Fruit fly (Drosophila melanogaster) whole organism, embryonic: Measurements from ENCODE around the gene CG32032.

ENCODE experiments used
- Adf1 ChIP-seq: fragments of 200-800 bp; sonication (Bioruptor generic); IDR thresholded peaks from 2 replicates; pipeline ENCODE4 v1.3.6; 2022; ENCODE audit warnings: missing biosample characterization, missing genetic modification characterization
- Atf6 ChIP-seq: fragments of 200-800 bp; sonication (Bioruptor generic); IDR thresholded peaks from 2 replicates; pipeline ENCODE4 v1.3.6; 2022; ENCODE audit warnings: missing biosample characterization, missing genetic modification characterization
- Bdp1 ChIP-seq: fragments of 200-800 bp; sonication (Bioruptor generic); optimal IDR thresholded peaks from 3 replicates; lab custom pipeline; 2016; ENCODE audit warnings: missing biosample characterization, missing genetic modification characterization
- CG10565 ChIP-seq: fragments of 200-800 bp; sonication (Bioruptor generic); optimal IDR thresholded peaks from 3 replicates; lab custom pipeline; 2016; ENCODE audit warnings: missing biosample characterization, mild to moderate bottlenecking, missing genetic modification characterization
- CG11085 ChIP-seq: fragments of 200-800 bp; sonication (Bioruptor generic); IDR thresholded peaks from 2 replicates; pipeline ENCODE4 v1.3.6; 2022; ENCODE audit warnings: missing biosample characterization, missing genetic modification characterization
- CG11456 ChIP-seq: fragments of 200-800 bp; sonication (Bioruptor generic); IDR thresholded peaks from 3 replicates; pipeline ENCODE4 v1.3.6; 2022; ENCODE audit warnings: missing biosample characterization, missing genetic modification characterization
- CG11560 ChIP-seq: fragments of 200-800 bp; sonication (Bioruptor generic); IDR thresholded peaks from 3 replicates; pipeline ENCODE4 v1.3.6; 2022; ENCODE audit warnings: missing biosample characterization, missing genetic modification characterization
- CG14965 ChIP-seq: fragments of 200-800 bp; sonication (Bioruptor generic); optimal IDR thresholded peaks from 2 replicates; lab custom pipeline; 2016; ENCODE audit warnings: missing biosample characterization, missing genetic modification characterization, borderline replicate concordance
- CG16813 ChIP-seq: fragments of 200-800 bp; sonication (Bioruptor generic); IDR thresholded peaks from 3 replicates; pipeline ENCODE4 v1.3.6; 2022; ENCODE audit warnings: missing biosample characterization, missing genetic modification characterization; ENCODE audit not compliant: partially characterized antibody
- CG16863 ChIP-seq: fragments of 200-800 bp; sonication (Bioruptor generic); optimal IDR thresholded peaks from 3 replicates; lab custom pipeline; 2016; ENCODE audit warnings: missing biosample characterization, missing genetic modification characterization
- CG30403 ChIP-seq: fragments of 200-800 bp; sonication (Bioruptor generic); optimal IDR thresholded peaks from 3 replicates; lab custom pipeline; 2016; ENCODE audit warnings: missing biosample characterization, missing genetic modification characterization
- CG3726 ChIP-seq: fragments of 200-800 bp; sonication (Bioruptor generic); IDR thresholded peaks from 3 replicates; pipeline ENCODE4, ENCODE4 v1.3.6; 2022; ENCODE audit warnings: missing biosample characterization, missing genetic modification characterization
- CG4424 ChIP-seq: fragments of 200-800 bp; sonication (Bioruptor generic); optimal IDR thresholded peaks from 3 replicates; lab custom pipeline; 2016; ENCODE audit warnings: missing biosample characterization, missing genetic modification characterization
- CG6254 ChIP-seq: fragments of 200-800 bp; sonication (Bioruptor generic); optimal IDR thresholded peaks from 3 replicates; lab custom pipeline; 2017; ENCODE audit warnings: mild to moderate bottlenecking, missing biosample characterization, missing genetic modification reagents, missing genetic modification characterization
- CG7372 ChIP-seq: fragments of 200-800 bp; sonication (Bioruptor generic); IDR thresholded peaks from 2 replicates; pipeline ENCODE4 v1.3.6; 2022; ENCODE audit warnings: missing biosample characterization, missing genetic modification characterization
- Camta ChIP-seq: fragments of 200-800 bp; sonication (Bioruptor generic); optimal IDR thresholded peaks from 2 replicates; lab custom pipeline; 2016; ENCODE audit warnings: missing biosample characterization, missing genetic modification characterization
- D ChIP-seq, 2 experiments: fragments of 200-800 bp in 1 of 2; fragments of >200 bp in 1 of 2; sonication (Bioruptor generic) in 1 of 2; optimal IDR thresholded peaks; 2 replicates in 1 of 2; 3 replicates in 1 of 2; lab custom pipeline; 2017; ENCODE audit warnings: mild to moderate bottlenecking in 1 of 2, missing biosample characterization in 1 of 2, missing genetic modification characterization in 1 of 2, missing genetic modification reagents in 1 of 2
- Dip3 ChIP-seq: fragments of 200-800 bp; sonication (Bioruptor generic); optimal IDR thresholded peaks from 3 replicates; lab custom pipeline; 2016; ENCODE audit warnings: missing biosample characterization, missing genetic modification characterization
- HLH3B ChIP-seq: fragments of 200-800 bp; sonication (Bioruptor generic); IDR thresholded peaks from 2 replicates; pipeline ENCODE4 v1.3.6; 2022; ENCODE audit warnings: missing biosample characterization, missing genetic modification characterization
- Lim3 ChIP-seq: fragments of 200-800 bp; sonication (Bioruptor generic); IDR thresholded peaks from 2 replicates; pipeline ENCODE4 v1.3.6; 2022; ENCODE audit warnings: missing biosample characterization, missing genetic modification characterization
- Med ChIP-seq: fragments of 200-800 bp; sonication (Bioruptor generic); peaks from one replicate; lab custom pipeline; 2016; ENCODE audit warnings: missing biosample characterization, missing genetic modification characterization, mild to moderate bottlenecking, inconsistent platforms, moderate library complexity
- Mes4 ChIP-seq: fragments of 200-800 bp; sonication (Bioruptor generic); optimal IDR thresholded peaks from 2 replicates; lab custom pipeline; 2016; ENCODE audit warnings: missing biosample characterization, missing genetic modification characterization
- NC2β ChIP-seq: fragments of 200-800 bp; sonication (Bioruptor generic); optimal IDR thresholded peaks from 2 replicates; lab custom pipeline; 2016; ENCODE audit warnings: missing biosample characterization, missing genetic modification characterization
- Neu2 ChIP-seq: fragments of 200-800 bp; sonication (Bioruptor generic); optimal IDR thresholded peaks from 3 replicates; lab custom pipeline; 2016; ENCODE audit warnings: missing biosample characterization, missing genetic modification characterization, borderline replicate concordance
- Nf-YC ChIP-seq: fragments of 200-800 bp; optimal IDR thresholded peaks from 3 replicates; lab custom pipeline; 2019; ENCODE audit warnings: missing biosample characterization, mild to moderate bottlenecking, missing genetic modification characterization, moderate library complexity
- Ravus ChIP-seq: fragments of 200-800 bp; sonication (Bioruptor generic); IDR thresholded peaks from 2 replicates; pipeline ENCODE4 v1.3.6; 2022; ENCODE audit warnings: missing biosample characterization, missing genetic modification characterization
- Rfx ChIP-seq: fragments of 200-800 bp; sonication (Bioruptor generic); IDR thresholded peaks from 2 replicates; pipeline ENCODE4 v1.3.6; 2022; ENCODE audit warnings: missing biosample characterization, missing genetic modification characterization
- al ChIP-seq: fragments of 200-800 bp; sonication (Bioruptor generic); IDR thresholded peaks from 2 replicates; pipeline ENCODE4 v1.3.6; 2022; ENCODE audit warnings: missing biosample characterization, missing genetic modification characterization
- cg ChIP-seq: fragments of 200-800 bp; sonication (Bioruptor generic); optimal IDR thresholded peaks from 3 replicates; lab custom pipeline; 2019; ENCODE audit warnings: missing biosample characterization, mild to moderate bottlenecking, missing genetic modification characterization, moderate library complexity
- crc ChIP-seq: fragments of 200-800 bp; sonication (Bioruptor generic); optimal IDR thresholded peaks from 2 replicates; lab custom pipeline; 2016; ENCODE audit warnings: missing biosample characterization, missing genetic modification characterization
- dm ChIP-seq: fragments of 200-800 bp; sonication (Bioruptor generic); optimal IDR thresholded peaks from 3 replicates; lab custom pipeline; 2016; ENCODE audit warnings: missing biosample characterization, missing genetic modification characterization
- en ChIP-seq: fragments of 200-800 bp; sonication (Bioruptor generic); optimal IDR thresholded peaks from 2 replicates; lab custom pipeline; 2016; ENCODE audit warnings: missing biosample characterization, missing genetic modification characterization
- eve ChIP-seq, 2 experiments: fragments of >200 bp; optimal IDR thresholded peaks; 2 replicates each; lab custom pipeline; 2017; ENCODE audit warnings: missing biosample characterization in 2 of 2, missing genetic modification characterization in 2 of 2
- fd96Cb ChIP-seq: fragments of 200-800 bp; sonication (Bioruptor generic); optimal IDR thresholded peaks from 2 replicates; lab custom pipeline; 2018; ENCODE audit warnings: missing biosample characterization, mild to moderate bottlenecking, missing genetic modification characterization, moderate library complexity
- fru ChIP-seq: fragments of >200 bp; optimal IDR thresholded peaks from 2 replicates; lab custom pipeline; 2017
- hbn ChIP-seq: fragments of 200-800 bp; sonication (Bioruptor generic); IDR thresholded peaks from 2 replicates; pipeline ENCODE4 v1.3.6; 2022; ENCODE audit warnings: missing biosample characterization, missing genetic modification characterization; ENCODE audit not compliant: partially characterized antibody
- knrl ChIP-seq: fragments of 200-800 bp; sonication (Bioruptor generic); IDR thresholded peaks from 3 replicates; pipeline ENCODE4 v1.3.6; 2022; ENCODE audit warnings: missing biosample characterization, missing genetic modification characterization; ENCODE audit not compliant: partially characterized antibody
- lilli ChIP-seq: fragments of 200-800 bp; sonication (Bioruptor generic); optimal IDR thresholded peaks from 3 replicates; lab custom pipeline; 2016; ENCODE audit warnings: missing biosample characterization, missing genetic modification characterization
- maf-S ChIP-seq: fragments of 200-800 bp; sonication (Bioruptor generic); optimal IDR thresholded peaks from 2 replicates; lab custom pipeline; 2016; ENCODE audit warnings: missing biosample characterization, missing genetic modification characterization
- nom ChIP-seq: fragments of 200-800 bp; sonication (Bioruptor generic); optimal IDR thresholded peaks from 2 replicates; lab custom pipeline; 2017; ENCODE audit warnings: missing biosample characterization, missing genetic modification characterization, mild to moderate bottlenecking, moderate library complexity, missing genetic modification reagents
- pan ChIP-seq, 4 experiments: fragments of >200 bp in 3 of 4; fragments of 200-800 bp in 1 of 4; sonication (Bioruptor generic) in 1 of 4; optimal IDR thresholded peaks in 3 of 4; IDR thresholded peaks in 1 of 4; 2 replicates each; pipeline versions ENCODE4 v1.3.6 to Lab custom; 2017 to 2022; ENCODE audit warnings: missing biosample characterization in 2 of 4, missing genetic modification characterization in 2 of 4, mixed read lengths in 1 of 4
- phol ChIP-seq: fragments of 200-800 bp; sonication (Bioruptor generic); optimal IDR thresholded peaks from 3 replicates; lab custom pipeline; 2018; ENCODE audit warnings: missing biosample characterization, mild to moderate bottlenecking, missing genetic modification characterization, moderate library complexity
- sc ChIP-seq, 3 experiments: fragments of >200 bp in 2 of 3; fragments of 200-800 bp in 1 of 3; sonication (Bioruptor generic) in 1 of 3; optimal IDR thresholded peaks; 2 replicates in 2 of 3; 3 replicates in 1 of 3; lab custom pipeline; 2017; ENCODE audit warnings: mild to moderate bottlenecking in 1 of 3, missing biosample characterization in 1 of 3, missing genetic modification characterization in 1 of 3, missing genetic modification reagents in 1 of 3
- tin ChIP-seq: fragments of 200-800 bp; sonication (Bioruptor generic); optimal IDR thresholded peaks from 3 replicates; lab custom pipeline; 2016; ENCODE audit warnings: missing biosample characterization, missing genetic modification characterization
- toy ChIP-seq: fragments of 200-800 bp; sonication (Bioruptor generic); IDR thresholded peaks from 2 replicates; pipeline ENCODE4 v1.3.6; 2022; ENCODE audit warnings: missing biosample characterization, missing genetic modification characterization
- wdn ChIP-seq: fragments of 200-800 bp; sonication (Bioruptor generic); IDR thresholded peaks from 2 replicates; pipeline ENCODE4 v1.3.6; 2022; ENCODE audit warnings: missing biosample characterization, missing genetic modification characterization
- wek ChIP-seq: fragments of 200-800 bp; sonication (Bioruptor generic); optimal IDR thresholded peaks from 3 replicates; lab custom pipeline; 2018; ENCODE audit warnings: missing biosample characterization, mild to moderate bottlenecking, missing genetic modification characterization, moderate library complexity
- yki ChIP-seq: fragments of >200 bp; optimal IDR thresholded peaks from 3 replicates; lab custom pipeline; 2018

Gene CG32032

DNA sequence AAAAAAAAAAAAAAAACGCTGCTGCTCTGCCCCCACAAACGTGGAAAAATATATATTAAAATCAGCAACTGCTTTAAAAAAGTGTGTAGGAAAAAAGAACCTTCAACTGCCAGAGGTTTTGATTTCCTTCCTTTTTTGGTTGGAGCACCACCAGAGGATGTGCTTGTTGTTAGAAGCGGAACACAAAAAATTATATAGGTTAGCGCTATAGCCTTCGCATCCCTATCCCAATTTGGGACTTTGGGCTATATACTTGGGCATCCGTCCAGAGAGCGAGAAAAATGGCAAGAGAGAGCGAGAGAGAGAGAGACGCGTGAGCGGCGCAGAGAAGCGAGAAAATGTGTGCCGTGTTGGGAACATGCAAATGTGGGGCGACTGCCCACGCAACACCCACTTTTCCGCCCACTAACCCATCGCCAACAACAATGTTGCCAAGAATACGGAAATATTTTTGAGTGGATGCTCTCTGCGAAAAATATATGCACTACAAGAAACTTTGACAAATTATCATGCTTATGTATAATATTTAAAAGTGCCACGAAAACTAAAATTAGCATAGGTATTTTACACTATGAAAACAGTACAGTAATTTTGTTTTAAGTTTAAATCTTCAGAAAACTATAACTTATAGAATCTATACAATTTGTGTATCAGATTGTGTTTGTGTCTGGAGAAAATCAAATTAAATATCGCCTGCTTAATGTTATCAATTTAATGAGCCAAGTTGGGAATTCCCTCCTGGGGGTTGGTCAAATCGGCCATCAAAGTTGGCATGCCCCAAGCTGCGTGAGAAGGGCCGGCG is 34.2 kb downstream of the CG32032 start (continued):
- TF ChIP-seq CG4424 (GFP tag; lab: Kevin White, UChicago) (no peak), CG16813 (no peak), HLH3B (GFP tag; lab: Robert Waterston, UW) (0 out of 2 replicates have a peak, but pooled peaks have one; percentile 42), Camta (peak; percentile 34), CG14965 (GFP tag; lab: Kevin White, UChicago) (no peak), Bdp1 (GFP tag; lab: Kevin White, UChicago) (peak; percentile 39), phol (tag; lab: Kevin White, UChicago) (peak; percentile 36), Lim3 (no peak), tin (GFP tag; lab: Kevin White, UChicago) (no peak), wek (GFP tag; lab: Kevin White, UChicago) (no peak), D (optimal IDR thresholded peaks at IDR 0.05; lab: Kevin White, UChicago) (no peak), D (GFP tag; optimal IDR thresholded peaks at IDR 0.05; lab: Kevin White, UChicago) (no peak), fd96Cb (tag; lab: Kevin White, UChicago) (peak; percentile 21), eve (GFP tag; optimal IDR thresholded peaks at IDR 0.05; lab: Kevin White, UChicago) (peak in 1 of 2 experiments; percentile 41), nom (GFP tag; lab: Kevin White, UChicago) (no peak), Atf6 (GFP tag; lab: Robert Waterston, UW) (0 out of 2 replicates have a peak, but pooled peaks have one; percentile 39), en (no peak), NC2β (GFP tag; lab: Kevin White, UChicago) (no peak), Neu2 (GFP tag; lab: Kevin White, UChicago) (no peak), Nf-YC (tag; lab: Kevin White, UChicago) (peak; percentile 51), crc (no peak), cg (GFP tag; lab: Kevin White, UChicago) (no peak), lilli (peak; percentile 59), CG11085 (GFP tag; lab: Robert Waterston, UW) (no peak), CG7372 (GFP tag; lab: Robert Waterston, UW) (no peak), Mes4 (GFP tag; lab: Kevin White, UChicago) (no peak), wdn (GFP tag; lab: Robert Waterston, UW) (no peak), Adf1 (GFP tag; lab: Robert Waterston, UW) (no peak), dm (GFP tag; lab: Kevin White, UChicago) (no peak), hbn (GFP tag; lab: Robert Waterston, UW) (peak; percentile 26; the same call in 1 of the 2 replicates), yki (peak; percentile 44), maf-S (GFP tag; lab: Kevin White, UChicago) (no peak), fru (lab: Kevin White, UChicago) (no peak), CG6254 (GFP tag; lab: Kevin White, UChicago) (no peak), Rfx (peak; percentile 66), pan (optimal IDR thresholded peaks at IDR 0.05; lab: Kevin White, UChicago) (no peak), pan (GFP tag; optimal IDR thresholded peaks at IDR 0.05 in 1 of 2, IDR thresholded peaks at IDR 0.05 in 1 of 2) (peak in 1 of 2 experiments; percentile 5), Dip3 (GFP tag; lab: Kevin White, UChicago) (no peak), CG30403 (peak; percentile 64), CG10565 (GFP tag; lab: Kevin White, UChicago) (no peak), sc (optimal IDR thresholded peaks at IDR 0.05; lab: Kevin White, UChicago) (no peak), sc (GFP tag; optimal IDR thresholded peaks at IDR 0.05; lab: Kevin White, UChicago) (no peak), knrl (GFP tag; lab: Robert Waterston, UW) (no peak), CG11456 (peak; percentile 48; the same call in 1 of the 3 replicates), Ravus (no peak), toy (0 out of 2 replicates have a peak, but pooled peaks have one; percentile 13), Med (GFP tag; lab: Kevin White, UChicago) (peak; percentile 82), CG11560 (tag; lab: Robert Waterston, UW) (0 out of 3 replicates have a peak, but pooled peaks have one; percentile 8), CG16863 (GFP tag; lab: Kevin White, UChicago) (no peak), CG3726 (GFP tag; lab: Robert Waterston, UW) (no peak), al (no peak)
